Worm (Caenorhabditis elegans): ENCODE measurements around the gene K02C4.3.

K02C4.3 gene

ce11 chrII:8039416-8039815, 47.2 kb downstream of the K02C4.3 start, which contains the start of the genes ubh-4 and algn-6:
TSS of gene ubh-4 (minus strand) at chrII:8039597.
TSS of gene algn-6 (plus strand) at chrII:8039802.
- TF ChIP-seq elt-3 (tag; optimal IDR thresholded peaks at IDR 0.05) (no peak), nhr-43 (tag; optimal IDR thresholded peaks at IDR 0.05; ENCODE audit: poor library complexity, severe bottlenecking) (peak; percentile 75), skn-1 (tag; optimal IDR thresholded peaks at IDR 0.05) (no peak), nhr-23 (tag; optimal IDR thresholded peaks at IDR 0.05) (peak; percentile 50), ztf-4 (tag; optimal IDR thresholded peaks at IDR 0.05) (no peak), pqm-1 (tag; optimal IDR thresholded peaks at IDR 0.05) (peak; percentile 15), lin-15B (tag; optimal IDR thresholded peaks at IDR 0.05) (peak; percentile 89), elt-2 (tag; optimal IDR thresholded peaks at IDR 0.05) (peak; percentile 34), lin-39 (tag; optimal IDR thresholded peaks at IDR 0.05) (no peak), nfya-1 (tag; optimal IDR thresholded peaks at IDR 0.05; ENCODE audit: insufficient read depth) (peak; percentile 72), snpc-4 (tag; optimal IDR thresholded peaks at IDR 0.05) (peak; percentile 75), ceh-16 (tag; optimal IDR thresholded peaks at IDR 0.05) (no peak), pha-4 (tag; optimal IDR thresholded peaks at IDR 0.05) (peak; percentile 78), ZK546.5 (tag; optimal IDR thresholded peaks at IDR 0.05) (no peak), unc-62 (GFP tag; optimal IDR thresholded peaks at IDR 0.05) (no peak), nhr-25 (tag; optimal IDR thresholded peaks at IDR 0.05) (peak; percentile 43)

- TF ChIP-seq nhr-12 (tag; optimal IDR thresholded peaks at IDR 0.05) (no peak), nhr-67 (tag; optimal IDR thresholded peaks at IDR 0.05) (no peak), hmg-11 (tag; optimal IDR thresholded peaks at IDR 0.05) (no peak), daf-12 (tag; optimal IDR thresholded peaks at IDR 0.05) (no peak), mdl-1 (tag; optimal IDR thresholded peaks at IDR 0.05) (no peak), nhr-23 (tag; optimal IDR thresholded peaks at IDR 0.05) (no peak)
Measured at ce11 chrII:8037863-8038262, 48.8 kb downstream of the K02C4.3 start, which contains the start of gene C08B11.9. TSS of gene C08B11.9 (minus strand) at chrII:8038169.

- TF ChIP-seq daf-12 (tag; optimal IDR thresholded peaks at IDR 0.05): no peak
- no peak for TF ChIP-seq nhr-11 (tag; optimal IDR thresholded peaks at IDR 0.05)
- TF ChIP-seq ceh-28 (tag; optimal IDR thresholded peaks at IDR 0.05): no peak
- no peak for TF ChIP-seq egl-27 (tag; optimal IDR thresholded peaks at IDR 0.05)
- TF ChIP-seq aly-2 (tag; optimal IDR thresholded peaks at IDR 0.05): no peak
- no peak for TF ChIP-seq egl-5 (tag; optimal IDR thresholded peaks at IDR 0.05)
- no peak for TF ChIP-seq ztf-11 (tag; optimal IDR thresholded peaks at IDR 0.05)
- TF ChIP-seq eor-1 (tag; optimal IDR thresholded peaks at IDR 0.05): no peak
Measured at ce11 chrII:8037246-8037645, 49.4 kb downstream of the K02C4.3 start, which contains the start of gene arp-6. TSS of gene arp-6 (minus strand) at chrII:8037346.

- TF ChIP-seq nhr-67 (tag; optimal IDR thresholded peaks at IDR 0.05) (no peak), hmg-11 (tag; optimal IDR thresholded peaks at IDR 0.05) (no peak), skn-1 (tag; optimal IDR thresholded peaks at IDR 0.05) (no peak), nfya-1 (tag; optimal IDR thresholded peaks at IDR 0.05; ENCODE audit: insufficient read depth) (no peak), ceh-9 (tag; optimal IDR thresholded peaks at IDR 0.05) (no peak), nhr-23 (tag; optimal IDR thresholded peaks at IDR 0.05) (no peak), elt-3 (tag; optimal IDR thresholded peaks at IDR 0.05) (no peak), unc-39 (tag; optimal IDR thresholded peaks at IDR 0.05) (no peak), elt-2 (tag; optimal IDR thresholded peaks at IDR 0.05) (no peak), nhr-12 (tag; optimal IDR thresholded peaks at IDR 0.05) (no peak), lin-39 (tag; optimal IDR thresholded peaks at IDR 0.05) (no peak), fkh-10 (GFP tag; optimal IDR thresholded peaks at IDR 0.05) (no peak), ceh-16 (tag; optimal IDR thresholded peaks at IDR 0.05) (no peak), sea-2 (GFP tag; optimal IDR thresholded peaks at IDR 0.05) (no peak), daf-12 (tag; optimal IDR thresholded peaks at IDR 0.05) (no peak), lsy-12 (tag; optimal IDR thresholded peaks at IDR 0.05) (no peak), nhr-76 (tag; optimal IDR thresholded peaks at IDR 0.05) (no peak), ZK546.5 (tag; optimal IDR thresholded peaks at IDR 0.05) (no peak)
Measured at ce11 chrII:8035667-8036066, 51.0 kb downstream of the K02C4.3 start, which contains the start of gene sap-49. TSS of gene sap-49 (minus strand) at chrII:8035767.

- no peak for TF ChIP-seq ZK546.5 (tag; optimal IDR thresholded peaks at IDR 0.05)
- TF ChIP-seq nhr-43 (tag; optimal IDR thresholded peaks at IDR 0.05; ENCODE audit: poor library complexity, severe bottlenecking): no peak
- TF ChIP-seq tbx-2 (tag; optimal IDR thresholded peaks at IDR 0.05): no peak
- no peak for TF ChIP-seq elt-3 (tag; optimal IDR thresholded peaks at IDR 0.05)
- no peak for TF ChIP-seq unc-62 (GFP tag; optimal IDR thresholded peaks at IDR 0.05)
- TF ChIP-seq ztf-11 (tag; optimal IDR thresholded peaks at IDR 0.05): no peak
- TF ChIP-seq zag-1 (tag; optimal IDR thresholded peaks at IDR 0.05): no peak
- TF ChIP-seq unc-39 (tag; optimal IDR thresholded peaks at IDR 0.05): no peak
- no peak for TF ChIP-seq elt-2 (tag; optimal IDR thresholded peaks at IDR 0.05)
- TF ChIP-seq ceh-16 (tag; optimal IDR thresholded peaks at IDR 0.05): no peak
- no peak for TF ChIP-seq nhr-67 (tag; optimal IDR thresholded peaks at IDR 0.05)
- no peak for TF ChIP-seq R02D3.7 (tag; optimal IDR thresholded peaks at IDR 0.05)
- no peak for TF ChIP-seq nhr-237 (tag; optimal IDR thresholded peaks at IDR 0.05)
- no peak for TF ChIP-seq lin-15B (tag; optimal IDR thresholded peaks at IDR 0.05)
- no peak for TF ChIP-seq ceh-9 (tag; optimal IDR thresholded peaks at IDR 0.05)
Measured at ce11 chrII:8034617-8035016, 52.0 kb downstream of the K02C4.3 start.

All from whole organism, L3 larva.